Worm (Caenorhabditis elegans): ENCODE data around the gene cyp-25A1.

cyp-25A1 gene

ce11 chrIII:3867937-3868929 is 35.8 kb downstream of the cyp-25A1 start:
- TF ChIP-seq tbx-2 (tag; optimal IDR thresholded peaks at IDR 0.05) (no peak), nhr-12 (tag; optimal IDR thresholded peaks at IDR 0.05) (no peak), ceh-9 (tag; optimal IDR thresholded peaks at IDR 0.05) (no peak), nhr-11 (tag; optimal IDR thresholded peaks at IDR 0.05) (no peak)

- TF ChIP-seq nhr-77 (tag; optimal IDR thresholded peaks at IDR 0.05) (peak; percentile 74), R02D3.7 (tag; optimal IDR thresholded peaks at IDR 0.05) (peak; percentile 45), elt-3 (tag; optimal IDR thresholded peaks at IDR 0.05) (no peak), ceh-28 (tag; optimal IDR thresholded peaks at IDR 0.05) (peak; percentile 45), jun-1 (tag; optimal IDR thresholded peaks at IDR 0.05) (no peak), nfya-1 (tag; optimal IDR thresholded peaks at IDR 0.05; ENCODE audit: insufficient read depth) (no peak), unc-39 (tag; optimal IDR thresholded peaks at IDR 0.05) (no peak), aly-2 (tag; optimal IDR thresholded peaks at IDR 0.05) (peak; percentile 75), nhr-25 (tag; optimal IDR thresholded peaks at IDR 0.05) (peak; percentile 52), nhr-67 (tag; optimal IDR thresholded peaks at IDR 0.05) (no peak), ceh-82 (tag; optimal IDR thresholded peaks at IDR 0.05) (peak; percentile 60), lsy-12 (tag; optimal IDR thresholded peaks at IDR 0.05) (peak; percentile 17), lin-15B (tag; optimal IDR thresholded peaks at IDR 0.05) (no peak), elt-2 (tag; optimal IDR thresholded peaks at IDR 0.05) (peak; percentile 17), nhr-23 (tag; optimal IDR thresholded peaks at IDR 0.05) (peak; percentile 44), fkh-10 (GFP tag; optimal IDR thresholded peaks at IDR 0.05) (no peak), egl-5 (tag; optimal IDR thresholded peaks at IDR 0.05) (no peak)
These were observed 36.9 kb downstream of the cyp-25A1 start for ce11 chrIII:3869292-3869781.

ce11 chrIII:3871763-3872486 is 39.5 kb downstream of the cyp-25A1 start:
- TF ChIP-seq unc-62 (GFP tag; optimal IDR thresholded peaks at IDR 0.05) = no peak
- no peak for TF ChIP-seq hmg-11 (tag; optimal IDR thresholded peaks at IDR 0.05)
- TF ChIP-seq pqm-1 (tag; optimal IDR thresholded peaks at IDR 0.05) = peak; percentile 13
- TF ChIP-seq ceh-28 (tag; optimal IDR thresholded peaks at IDR 0.05) = no peak
- TF ChIP-seq elt-2 (tag; optimal IDR thresholded peaks at IDR 0.05) = peak; percentile 34
- no peak for TF ChIP-seq sea-2 (GFP tag; optimal IDR thresholded peaks at IDR 0.05)
- no peak for TF ChIP-seq lin-15B (tag; optimal IDR thresholded peaks at IDR 0.05)
- TF ChIP-seq lsy-12 (tag; optimal IDR thresholded peaks at IDR 0.05) = no peak
- no peak for TF ChIP-seq egl-27 (tag; optimal IDR thresholded peaks at IDR 0.05)

- TF ChIP-seq fkh-10 (GFP tag; optimal IDR thresholded peaks at IDR 0.05) (no peak), lin-39 (tag; optimal IDR thresholded peaks at IDR 0.05) (no peak), lsy-12 (tag; optimal IDR thresholded peaks at IDR 0.05) (no peak), unc-62 (GFP tag; optimal IDR thresholded peaks at IDR 0.05) (no peak), egl-5 (tag; optimal IDR thresholded peaks at IDR 0.05) (no peak), nhr-237 (tag; optimal IDR thresholded peaks at IDR 0.05) (no peak), ztf-4 (tag; optimal IDR thresholded peaks at IDR 0.05) (no peak), ceh-16 (tag; optimal IDR thresholded peaks at IDR 0.05) (no peak), ZK546.5 (tag; optimal IDR thresholded peaks at IDR 0.05) (no peak), snpc-4 (tag; optimal IDR thresholded peaks at IDR 0.05) (no peak), nhr-28 (tag; optimal IDR thresholded peaks at IDR 0.05) (no peak), nhr-25 (tag; optimal IDR thresholded peaks at IDR 0.05) (no peak), ceh-82 (tag; optimal IDR thresholded peaks at IDR 0.05) (no peak), lin-15B (tag; optimal IDR thresholded peaks at IDR 0.05) (no peak), nhr-77 (tag; optimal IDR thresholded peaks at IDR 0.05) (no peak), mdl-1 (tag; optimal IDR thresholded peaks at IDR 0.05) (no peak), daf-12 (tag; optimal IDR thresholded peaks at IDR 0.05) (no peak), fos-1 (tag; optimal IDR thresholded peaks at IDR 0.05) (no peak), aly-2 (tag; optimal IDR thresholded peaks at IDR 0.05) (no peak)
These were observed 40.6 kb downstream of the cyp-25A1 start for ce11 chrIII:3872978-3873377.

All from whole organism, L3 larva.